Worm (Caenorhabditis elegans) whole organism, L2 larva: ENCODE results near the gene F19B10.10.

Source experiments
- alr-1 ChIP-seq: fragments of 150-350 bp; optimal IDR thresholded peaks from 2 replicates; lab custom pipeline; 2014; ENCODE audit warnings: missing biosample characterization, missing genetic modification characterization
- ama-1 ChIP-seq: fragments of 150-350 bp; optimal IDR thresholded peaks from 2 replicates; lab custom pipeline; 2018; ENCODE audit warnings: inconsistent platforms
- nhr-10 ChIP-seq: sonication (generic microtip); optimal IDR thresholded peaks from 2 replicates; lab custom pipeline; 2017; ENCODE audit warnings: missing biosample characterization, missing genetic modification characterization
- nhr-11 ChIP-seq: fragments of 150-350 bp; optimal IDR thresholded peaks from 2 replicates; lab custom pipeline; 2014; ENCODE audit warnings: missing biosample characterization, missing genetic modification characterization
- nhr-12 ChIP-seq: fragments of 150-350 bp; optimal IDR thresholded peaks from 2 replicates; lab custom pipeline; 2014; ENCODE audit warnings: missing biosample characterization, missing genetic modification characterization
- nhr-77 ChIP-seq: fragments of 150-350 bp; optimal IDR thresholded peaks from 2 replicates; lab custom pipeline; 2014; ENCODE audit warnings: missing biosample characterization, missing genetic modification characterization
- sma-9 ChIP-seq, 2 experiments: fragments of 150-350 bp in 1 of 2; sonication (generic microtip) in 1 of 2; optimal IDR thresholded peaks; 2 replicates each; lab custom pipeline; 2014 to 2016; ENCODE audit warnings: missing genetic modification characterization in 2 of 2, mild to moderate bottlenecking in 1 of 2, missing biosample characterization in 1 of 2, missing compliant biosample characterization in 1 of 2, missing genetic modification reagents in 1 of 2, moderate library complexity in 1 of 2
- ztf-11 ChIP-seq: sonication (generic microtip); optimal IDR thresholded peaks from 2 replicates; lab custom pipeline; 2017; ENCODE audit warnings: missing biosample characterization, missing genetic modification characterization
- ztf-4 ChIP-seq: fragments of 150-350 bp; optimal IDR thresholded peaks from 2 replicates; lab custom pipeline; 2014; ENCODE audit warnings: missing biosample characterization, missing genetic modification characterization

ce11 chrII:3721016-3721415, 39.8 kb upstream of the F19B10.10 start, which contains the start of gene C46E10.3:
- TF ChIP-seq ztf-11, result no peak
- TF ChIP-seq sma-9 (GFP tag; optimal IDR thresholded peaks at IDR 0.05; lab: Kevin White, UChicago), result no peak
- no peak for TF ChIP-seq sma-9 (tag; optimal IDR thresholded peaks at IDR 0.05; lab: Kevin White, UChicago)
- no peak for TF ChIP-seq nhr-10
- no peak for TF ChIP-seq ama-1 (lab: Kevin White, UChicago)
- no peak for TF ChIP-seq ztf-4
- TF ChIP-seq nhr-12, result no peak
- no peak for TF ChIP-seq nhr-11
- no peak for TF ChIP-seq alr-1 (tag; lab: Kevin White, UChicago)
- TF ChIP-seq nhr-77 (tag; lab: Kevin White, UChicago), result no peak
